Worm (Caenorhabditis elegans) whole organism, young adult: Measurements from ENCODE around the gene idpp-3.
A peak's percentile ranks its signal among the peaks of the same experiment; 100 is the strongest.

ENCODE experiments used
- B0261.1 ChIP-seq: sonication (generic microtip); optimal IDR thresholded peaks from 2 replicates; lab custom pipeline; 2016; ENCODE audit warnings: mild to moderate bottlenecking, missing genetic modification characterization, moderate library complexity, missing compliant biosample characterization
- B0336.3 ChIP-seq: fragments of 200-800 bp; sonication (Bioruptor generic); IDR thresholded peaks from 2 replicates; pipeline ENCODE4 v1.3.6; 2022; ENCODE audit warnings: missing genetic modification characterization, missing compliant biosample characterization
- C17E4.6 ChIP-seq: fragments of 200-800 bp; sonication (Bioruptor generic); IDR thresholded peaks from 2 replicates; pipeline ENCODE4 v1.3.6; 2022; ENCODE audit warnings: missing genetic modification reagents, missing genetic modification characterization, missing compliant biosample characterization
- D2030.7 ChIP-seq: fragments of 200-800 bp; sonication (Bioruptor generic); IDR thresholded peaks from 2 replicates; pipeline ENCODE4 v1.3.6; 2022; ENCODE audit warnings: missing genetic modification reagents, missing genetic modification characterization, missing compliant biosample characterization
- F57A8.1 ChIP-seq: fragments of 200-800 bp; sonication (Bioruptor generic); optimal IDR thresholded peaks from 2 replicates; lab custom pipeline; 2018; ENCODE audit warnings: mild to moderate bottlenecking, missing genetic modification characterization, moderate library complexity, missing compliant biosample characterization
- F57C9.4 ChIP-seq: sonication (generic microtip); optimal IDR thresholded peaks from 2 replicates; lab custom pipeline; 2017; ENCODE audit warnings: mild to moderate bottlenecking, missing genetic modification characterization, missing compliant biosample characterization
- K12H6.12 ChIP-seq: fragments of 200-800 bp; sonication (Bioruptor generic); optimal IDR thresholded peaks from 2 replicates; lab custom pipeline; 2018; ENCODE audit warnings: mild to moderate bottlenecking, missing genetic modification characterization, missing compliant biosample characterization
- Y56A3A.18 ChIP-seq: fragments of 200-800 bp; sonication (Bioruptor generic); IDR thresholded peaks from 2 replicates; pipeline ENCODE4 v1.3.6; 2022; ENCODE audit warnings: missing genetic modification reagents, missing genetic modification characterization, missing compliant biosample characterization
- Y79H2A.3 ChIP-seq: fragments of 200-800 bp; sonication (Bioruptor generic); conservative IDR thresholded peaks from 2 replicates; pipeline ENCODE4 v1.3.6; 2022; ENCODE audit warnings: missing genetic modification reagents, missing genetic modification characterization, missing compliant biosample characterization
- ZK185.1 ChIP-seq: sonication (generic microtip); optimal IDR thresholded peaks from 2 replicates; lab custom pipeline; 2016; ENCODE audit warnings: mild to moderate bottlenecking, missing genetic modification characterization, missing compliant biosample characterization; ENCODE audit not compliant: poor library complexity, severe bottlenecking
- akir-1 ChIP-seq: fragments of 200-800 bp; sonication (Bioruptor generic); optimal IDR thresholded peaks from 2 replicates; lab custom pipeline; 2018; ENCODE audit warnings: mild to moderate bottlenecking, missing genetic modification characterization, moderate library complexity, missing compliant biosample characterization
- ama-1 ChIP-seq, 3 experiments: fragments of 150-350 bp in 1 of 3; sonication (generic microtip) in 2 of 3; optimal IDR thresholded peaks; 2 replicates each; lab custom pipeline; 2014 to 2018; ENCODE audit warnings: missing biosample characterization in 2 of 3, missing genetic modification characterization in 2 of 3, missing genetic modification reagents in 2 of 3
- atf-7 ChIP-seq: sonication (generic microtip); optimal IDR thresholded peaks from 2 replicates; lab custom pipeline; 2017; ENCODE audit warnings: mild to moderate bottlenecking, missing genetic modification characterization, missing compliant biosample characterization
- bed-1 ChIP-seq: fragments of 200-800 bp; sonication (Bioruptor generic); IDR thresholded peaks from 2 replicates; pipeline ENCODE4 v1.3.6; 2022; ENCODE audit warnings: missing genetic modification reagents, missing genetic modification characterization, missing compliant biosample characterization
- ccch-3 ChIP-seq: fragments of 200-800 bp; sonication (Bioruptor generic); optimal IDR thresholded peaks from 2 replicates; lab custom pipeline; 2018; ENCODE audit warnings: mild to moderate bottlenecking, missing genetic modification characterization, missing compliant biosample characterization
- cebp-2 ChIP-seq: fragments of 200-800 bp; sonication (Bioruptor generic); IDR thresholded peaks from 2 replicates; pipeline ENCODE4 v1.3.6; 2022; ENCODE audit warnings: missing genetic modification characterization, missing compliant biosample characterization
- dpff-1 ChIP-seq: sonication (generic microtip); optimal IDR thresholded peaks from 2 replicates; lab custom pipeline; 2017; ENCODE audit warnings: mild to moderate bottlenecking, missing genetic modification characterization, missing compliant biosample characterization
- egl-18 ChIP-seq: fragments of 200-800 bp; sonication (Bioruptor generic); IDR thresholded peaks from 2 replicates; pipeline ENCODE4 v1.3.6; 2022; ENCODE audit warnings: missing genetic modification reagents, missing genetic modification characterization, missing compliant biosample characterization
- egrh-3 ChIP-seq: fragments of 200-800 bp; sonication (Bioruptor generic); IDR thresholded peaks from 2 replicates; pipeline ENCODE4 v1.3.6; 2022; ENCODE audit warnings: missing genetic modification reagents, missing genetic modification characterization, missing compliant biosample characterization
- fkh-3 ChIP-seq: sonication (generic microtip); optimal IDR thresholded peaks from 2 replicates; lab custom pipeline; 2016; ENCODE audit warnings: mild to moderate bottlenecking, missing genetic modification characterization, missing compliant biosample characterization
- hlh-12 ChIP-seq: sonication (generic microtip); optimal IDR thresholded peaks from 2 replicates; lab custom pipeline; 2016; ENCODE audit warnings: missing genetic modification characterization, missing compliant biosample characterization
- hsf-1 ChIP-seq: fragments of 200-800 bp; sonication (Bioruptor generic); IDR thresholded peaks from 2 replicates; pipeline ENCODE4 v1.3.6; 2022; ENCODE audit warnings: missing genetic modification reagents, missing genetic modification characterization, missing compliant biosample characterization
- lag-1 ChIP-seq: fragments of 200-800 bp; sonication (Bioruptor generic); IDR thresholded peaks from 2 replicates; pipeline ENCODE4 v1.3.6; 2022; ENCODE audit warnings: missing genetic modification reagents, missing genetic modification characterization, missing compliant biosample characterization
- let-607 ChIP-seq, 2 experiments: fragments of 200-800 bp in 1 of 2; sonication (Bioruptor generic) in 1 of 2; sonication (generic microtip) in 1 of 2; optimal IDR thresholded peaks; 2 replicates each; lab custom pipeline; 2016 to 2018; ENCODE audit warnings: mild to moderate bottlenecking in 2 of 2, missing compliant biosample characterization in 2 of 2, missing genetic modification characterization in 2 of 2, moderate library complexity in 2 of 2, missing genotype in 1 of 2
- lin-26 ChIP-seq: fragments of 200-800 bp; sonication (Bioruptor generic); IDR thresholded peaks from 2 replicates; pipeline ENCODE4 v1.3.6; 2022; ENCODE audit warnings: missing genetic modification reagents, missing genetic modification characterization, missing compliant biosample characterization
- lin-40 ChIP-seq: sonication (generic microtip); optimal IDR thresholded peaks from 2 replicates; lab custom pipeline; 2016; ENCODE audit warnings: missing genetic modification characterization, mild to moderate bottlenecking, missing compliant biosample characterization, missing genotype, missing genetic modification reagents
- madf-3 ChIP-seq: fragments of 200-800 bp; sonication (Bioruptor generic); IDR thresholded peaks from 2 replicates; pipeline ENCODE4 v1.3.6; 2022; ENCODE audit warnings: missing genetic modification reagents, missing genetic modification characterization, missing compliant biosample characterization
- madf-6 ChIP-seq: fragments of 200-800 bp; sonication (Bioruptor generic); IDR thresholded peaks from 2 replicates; pipeline ENCODE4 v1.3.6; 2022; ENCODE audit warnings: missing genetic modification reagents, missing genetic modification characterization, missing compliant biosample characterization
- madf-8 ChIP-seq: fragments of 200-800 bp; sonication (Bioruptor generic); conservative IDR thresholded peaks from 2 replicates; pipeline ENCODE4 v1.3.6; 2022; ENCODE audit warnings: missing genetic modification reagents, missing genetic modification characterization, missing compliant biosample characterization
- nfya-1 ChIP-seq: sonication (generic microtip); optimal IDR thresholded peaks from 2 replicates; lab custom pipeline; 2017; ENCODE audit warnings: antibody characterized with exemption, missing compliant biosample characterization, missing genetic modification characterization, borderline replicate concordance; ENCODE audit not compliant: insufficient read depth
- nhr-179 ChIP-seq: sonication (generic microtip); optimal IDR thresholded peaks from 2 replicates; lab custom pipeline; 2016; ENCODE audit warnings: mild to moderate bottlenecking, missing genetic modification characterization, missing compliant biosample characterization
- nhr-27 ChIP-seq: fragments of 200-800 bp; sonication (Bioruptor generic); optimal IDR thresholded peaks from 2 replicates; lab custom pipeline; 2018; ENCODE audit warnings: mild to moderate bottlenecking, missing genetic modification characterization, moderate library complexity, missing compliant biosample characterization
- nhr-80 ChIP-seq: sonication (generic microtip); optimal IDR thresholded peaks from 2 replicates; lab custom pipeline; 2016; ENCODE audit warnings: missing genetic modification characterization, missing compliant biosample characterization
- rpc-1 ChIP-seq, 2 experiments: fragments of 150-350 bp in 1 of 2; sonication (generic microtip) in 1 of 2; optimal IDR thresholded peaks; 2 replicates each; lab custom pipeline; 2014 to 2018; ENCODE audit warnings: missing biosample characterization in 1 of 2, missing genetic modification characterization in 1 of 2, missing genetic modification reagents in 1 of 2, missing genotype in 1 of 2
- sea-2 ChIP-seq: fragments of 200-800 bp; sonication (Bioruptor generic); IDR thresholded peaks from 2 replicates; pipeline ENCODE4 v1.3.6; 2022; ENCODE audit warnings: missing genetic modification characterization, missing compliant biosample characterization
- snpc-1.1 ChIP-seq: sonication (generic microtip); optimal IDR thresholded peaks from 2 replicates; lab custom pipeline; 2017; ENCODE audit warnings: missing genetic modification characterization, mild to moderate bottlenecking, missing compliant biosample characterization, antibody characterized with exemption, moderate library complexity, missing genotype, missing genetic modification reagents; ENCODE audit not compliant: insufficient read depth
- snpc-1.3 ChIP-seq: sonication (generic microtip); optimal IDR thresholded peaks from 2 replicates; lab custom pipeline; 2017; ENCODE audit warnings: missing genetic modification characterization, mild to moderate bottlenecking, missing compliant biosample characterization, antibody characterized with exemption, moderate library complexity, missing genotype, missing genetic modification reagents; ENCODE audit not compliant: insufficient read depth
- snpc-4 ChIP-seq, 5 experiments: fragments of 150-350 bp in 1 of 5; sonication (generic microtip) in 4 of 5; optimal IDR thresholded peaks; 2 replicates each; lab custom pipeline; 2014 to 2018; ENCODE audit warnings: missing genetic modification characterization in 5 of 5, missing biosample characterization in 3 of 5, antibody characterized with exemption in 2 of 5, mild to moderate bottlenecking in 2 of 5, missing compliant biosample characterization in 2 of 5, missing genotype in 2 of 5, moderate library complexity in 2 of 5, missing genetic modification reagents in 1 of 5
- somi-1 ChIP-seq: fragments of 200-800 bp; sonication (Bioruptor generic); optimal IDR thresholded peaks from 2 replicates; lab custom pipeline; 2018; ENCODE audit warnings: mild to moderate bottlenecking, missing genetic modification characterization, missing compliant biosample characterization
- tbp1 ChIP-seq: fragments of 200-800 bp; sonication (Bioruptor generic); optimal IDR thresholded peaks from 2 replicates; lab custom pipeline; 2018; ENCODE audit warnings: mild to moderate bottlenecking, missing genetic modification characterization, missing compliant biosample characterization
- unc-130 ChIP-seq: sonication (generic microtip); optimal IDR thresholded peaks from 2 replicates; lab custom pipeline; 2016; ENCODE audit warnings: missing genetic modification reagents, missing genetic modification characterization, missing compliant biosample characterization
- ztf-25 ChIP-seq: fragments of 200-800 bp; sonication (Bioruptor generic); IDR thresholded peaks from 2 replicates; pipeline ENCODE4 v1.3.6; 2022; ENCODE audit warnings: missing genetic modification reagents, missing genetic modification characterization, missing compliant biosample characterization
- ztf-6 ChIP-seq: fragments of 200-800 bp; sonication (Bioruptor generic); IDR thresholded peaks from 2 replicates; pipeline ENCODE4 v1.3.6; 2022; ENCODE audit warnings: missing genetic modification reagents, missing genetic modification characterization, missing compliant biosample characterization

idpp-3 gene

DNA sequence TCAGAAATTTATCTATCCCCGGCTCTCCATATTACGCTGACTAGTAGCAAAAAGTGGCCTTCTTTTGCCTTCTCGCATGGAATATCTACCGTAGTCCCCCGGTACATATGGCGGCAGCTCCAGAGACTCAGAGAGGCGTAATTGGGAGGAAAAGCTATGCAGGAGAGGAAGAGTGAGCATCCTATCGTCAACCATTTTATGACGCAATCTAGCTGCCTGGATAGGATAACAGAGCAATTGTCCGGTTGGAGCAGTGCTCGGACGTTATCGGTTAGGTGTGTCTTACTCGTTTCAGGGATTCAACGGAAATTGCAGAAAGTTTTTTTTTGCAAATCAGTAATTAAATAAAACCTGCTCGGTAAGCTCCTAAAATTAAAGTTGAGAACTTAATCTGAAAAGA, 4.2 kb downstream of the idpp-3 start:
- TF ChIP-seq dpff-1 (tag; lab: Kevin White, UChicago): no peak
- no peak for TF ChIP-seq unc-130 (GFP tag; lab: Kevin White, UChicago)
- TF ChIP-seq ccch-3 (GFP tag; lab: Kevin White, UChicago): no peak
- no peak for TF ChIP-seq nfya-1 (tag; lab: Kevin White, UChicago)
- TF ChIP-seq somi-1 (GFP tag; lab: Kevin White, UChicago): no peak
- TF ChIP-seq fkh-3 (tag; lab: Kevin White, UChicago): no peak
- TF ChIP-seq ama-1 (optimal IDR thresholded peaks at IDR 0.05; lab: Kevin White, UChicago): no peak
- no peak for TF ChIP-seq ama-1 (GFP tag; optimal IDR thresholded peaks at IDR 0.05; lab: Kevin White, UChicago)
- no peak for TF ChIP-seq nhr-179 (tag; lab: Kevin White, UChicago)
- TF ChIP-seq, all 124 proteins: peak for 0

ce11 chrX:14954548-14954947, 6.8 kb downstream of the idpp-3 start, which contains the start of gene pag-3:
Gene pag-3, minus strand, starts transcription at chrX:14954648.
- TF ChIP-seq Y79H2A.3 (GFP tag; lab: Robert Waterston, UW): no peak
- no peak for TF ChIP-seq cebp-2 (GFP tag; lab: Robert Waterston, UW)
- TF ChIP-seq B0261.1 (tag; lab: Kevin White, UChicago): no peak
- no peak for TF ChIP-seq K12H6.12 (tag; lab: Kevin White, UChicago)
- no peak for TF ChIP-seq egrh-3
- no peak for TF ChIP-seq let-607 (tag; optimal IDR thresholded peaks at IDR 0.05; lab: Kevin White, UChicago)
- TF ChIP-seq lin-26: no peak
- TF ChIP-seq ZK185.1 (tag; lab: Kevin White, UChicago): no peak
- no peak for TF ChIP-seq nhr-80 (tag; lab: Kevin White, UChicago)
- TF ChIP-seq nfya-1 (tag; lab: Kevin White, UChicago): no peak
- TF ChIP-seq ztf-6 (GFP tag; lab: Robert Waterston, UW): no peak
- no peak for TF ChIP-seq B0336.3 (GFP tag; lab: Robert Waterston, UW)
- TF ChIP-seq hlh-12: no peak
- TF ChIP-seq C17E4.6 (GFP tag; lab: Robert Waterston, UW): no peak
- no peak for TF ChIP-seq nhr-179 (tag; lab: Kevin White, UChicago)
- TF ChIP-seq lin-40 (tag; lab: Kevin White, UChicago): no peak
- no peak for TF ChIP-seq hsf-1 (GFP tag; lab: Robert Waterston, UW)
- TF ChIP-seq madf-8 (GFP tag; lab: Robert Waterston, UW): no peak
- no peak for TF ChIP-seq F57C9.4 (tag; lab: Kevin White, UChicago)
- TF ChIP-seq akir-1: no peak
- TF ChIP-seq, all 124 proteins: peak for 0

DNA sequence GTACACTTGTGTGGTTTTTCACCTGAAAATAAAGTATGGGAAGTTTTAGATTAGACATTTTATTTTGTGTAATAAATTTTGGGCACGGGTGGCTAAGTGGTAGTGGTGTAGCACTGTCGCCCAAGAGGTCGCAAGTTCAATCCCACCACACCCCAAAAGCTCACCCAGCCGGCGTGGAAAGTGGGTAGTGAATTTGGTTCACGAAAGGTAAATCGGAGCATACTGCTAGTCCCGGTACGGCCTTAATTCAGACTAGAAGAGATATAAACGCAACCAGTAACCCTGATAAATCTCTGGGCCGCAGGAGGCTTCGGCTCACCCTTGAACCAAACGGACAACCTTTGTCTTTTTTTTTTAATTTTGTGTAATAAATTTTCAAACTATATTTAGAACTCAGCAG, 9.6 kb downstream of the idpp-3 start:
- TF ChIP-seq tbp1 (peak; percentile 6), D2030.7 (GFP tag; lab: Robert Waterston, UW) (peak; percentile 25; the same call in 1 of the 2 replicates), bed-1 (GFP tag; lab: Robert Waterston, UW) (no peak), madf-3 (no peak), snpc-4 (GFP tag; optimal IDR thresholded peaks at IDR 0.05; lab: Kevin White, UChicago) (no peak), snpc-4 (tag; optimal IDR thresholded peaks at IDR 0.05; lab: Kevin White, UChicago) (peak in 1 of 4 experiments; percentile 36), rpc-1 (optimal IDR thresholded peaks at IDR 0.05; lab: Kevin White, UChicago) (peak; percentile 37), rpc-1 (tag; optimal IDR thresholded peaks at IDR 0.05; lab: Kevin White, UChicago) (peak; percentile 65)

ce11 chrX:14947355-14947668, 14.1 kb downstream of the idpp-3 start:
- no peak for TF ChIP-seq F57A8.1
- no peak for TF ChIP-seq atf-7 (tag; lab: Kevin White, UChicago)
- no peak for TF ChIP-seq snpc-1.3 (tag; lab: Kevin White, UChicago)
- TF ChIP-seq Y56A3A.18 (GFP tag; lab: Robert Waterston, UW): no peak
- no peak for TF ChIP-seq lag-1 (GFP tag; lab: Robert Waterston, UW)
- TF ChIP-seq sea-2 (GFP tag; lab: Robert Waterston, UW): no peak
- no peak for TF ChIP-seq lin-26
- TF ChIP-seq nhr-27 (tag; lab: Kevin White, UChicago): no peak
- no peak for TF ChIP-seq ztf-25 (GFP tag; lab: Robert Waterston, UW)
- no peak for TF ChIP-seq madf-6 (GFP tag; lab: Robert Waterston, UW)
- no peak for TF ChIP-seq snpc-1.1 (tag; lab: Kevin White, UChicago)
- no peak for TF ChIP-seq dpff-1 (tag; lab: Kevin White, UChicago)
- TF ChIP-seq egl-18 (GFP tag; lab: Robert Waterston, UW): no peak
